Worm (Caenorhabditis elegans) whole organism, L4 larva: ENCODE data around the gene M02D8.5.

Source experiments
- nhr-25 ChIP-seq: sonication (generic microtip); optimal IDR thresholded peaks from 2 replicates; lab custom pipeline; 2017; ENCODE audit warnings: missing genetic modification characterization, mild to moderate bottlenecking, missing compliant biosample characterization, antibody characterized with exemption, moderate library complexity, borderline replicate concordance; ENCODE audit not compliant: insufficient read depth
- nhr-77 ChIP-seq: fragments of 150-350 bp; optimal IDR thresholded peaks from 2 replicates; lab custom pipeline; 2014; ENCODE audit warnings: missing biosample characterization, missing genetic modification characterization

DNA sequence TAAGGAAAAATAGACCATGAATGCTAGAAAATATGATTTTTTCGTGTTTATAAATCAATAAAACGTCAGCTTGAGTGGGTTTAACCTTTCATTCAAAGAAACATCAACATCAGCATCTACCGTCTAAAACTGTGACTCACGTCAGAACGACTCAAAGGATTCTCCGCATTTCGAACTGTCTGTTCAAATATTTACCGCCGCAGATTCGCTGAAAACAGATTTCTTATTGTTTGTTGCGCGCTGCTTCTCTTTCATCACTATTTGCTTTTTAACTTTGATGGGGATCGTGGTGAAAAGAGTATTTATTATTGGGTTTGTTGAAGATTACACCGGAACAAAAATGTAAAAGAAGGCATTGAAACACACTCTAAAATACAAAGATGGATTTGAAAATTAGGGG, 40.1 kb downstream of the M02D8.5 start:
- TF ChIP-seq nhr-77 (tag; lab: Kevin White, UChicago) = no peak
- no peak for TF ChIP-seq nhr-25
